Worm (Caenorhabditis elegans) whole organism, young adult: ENCODE data around the gene F01G10.9.
A peak's percentile ranks its signal among the peaks of the same experiment; 100 is the strongest.

ENCODE experiments used
- B0019.2 ChIP-seq: fragments of 200-800 bp; sonication (Bioruptor generic); conservative IDR thresholded peaks from 2 replicates; pipeline ENCODE4 v1.3.6; 2022; ENCODE audit warnings: missing genetic modification reagents, missing genetic modification characterization, missing compliant biosample characterization
- B0336.3 ChIP-seq: fragments of 200-800 bp; sonication (Bioruptor generic); IDR thresholded peaks from 2 replicates; pipeline ENCODE4 v1.3.6; 2022; ENCODE audit warnings: missing genetic modification characterization, missing compliant biosample characterization
- D2030.7 ChIP-seq: fragments of 200-800 bp; sonication (Bioruptor generic); IDR thresholded peaks from 2 replicates; pipeline ENCODE4 v1.3.6; 2022; ENCODE audit warnings: missing genetic modification reagents, missing genetic modification characterization, missing compliant biosample characterization
- F23B12.7 ChIP-seq: sonication (generic microtip); optimal IDR thresholded peaks from 2 replicates; lab custom pipeline; 2017; ENCODE audit warnings: missing genetic modification characterization, mild to moderate bottlenecking, missing compliant biosample characterization, antibody characterized with exemption, moderate library complexity; ENCODE audit not compliant: insufficient read depth
- F33H1.4 ChIP-seq: fragments of 200-800 bp; sonication (Bioruptor generic); IDR thresholded peaks from 2 replicates; pipeline ENCODE4 v1.3.6; 2022; ENCODE audit warnings: missing genetic modification reagents, missing genetic modification characterization, missing compliant biosample characterization
- F37B4.10 ChIP-seq: fragments of 200-800 bp; sonication (Bioruptor generic); IDR thresholded peaks from 2 replicates; pipeline ENCODE4 v1.3.6; 2022; ENCODE audit warnings: missing genetic modification characterization, missing compliant biosample characterization
- F49E8.2 ChIP-seq: sonication (generic microtip); optimal IDR thresholded peaks from 3 replicates; lab custom pipeline; 2017; ENCODE audit warnings: missing genetic modification characterization, mild to moderate bottlenecking, missing compliant biosample characterization, antibody characterized with exemption, moderate library complexity; ENCODE audit not compliant: insufficient read depth
- Y95B8A.8 ChIP-seq: fragments of 200-800 bp; sonication (Bioruptor generic); IDR thresholded peaks from 2 replicates; pipeline ENCODE4 v1.3.6; 2022; ENCODE audit warnings: missing genetic modification reagents, missing genetic modification characterization, missing compliant biosample characterization
- aptf-3 ChIP-seq: fragments of 200-800 bp; sonication (Bioruptor generic); IDR thresholded peaks from 2 replicates; pipeline ENCODE4 v1.3.6; 2022; ENCODE audit warnings: missing genetic modification characterization, missing compliant biosample characterization
- bed-2 ChIP-seq: fragments of 200-800 bp; sonication (Bioruptor generic); IDR thresholded peaks from 2 replicates; pipeline ENCODE4 v1.3.6; 2022; ENCODE audit warnings: missing genetic modification reagents, missing genetic modification characterization, missing compliant biosample characterization
- ccch-3 ChIP-seq: fragments of 200-800 bp; sonication (Bioruptor generic); optimal IDR thresholded peaks from 2 replicates; lab custom pipeline; 2018; ENCODE audit warnings: mild to moderate bottlenecking, missing genetic modification characterization, missing compliant biosample characterization
- chd-7 ChIP-seq: sonication (generic microtip); optimal IDR thresholded peaks from 2 replicates; lab custom pipeline; 2016; ENCODE audit warnings: mild to moderate bottlenecking, missing genetic modification characterization, moderate library complexity, missing compliant biosample characterization
- dox-1 ChIP-seq: fragments of 200-800 bp; sonication (Bioruptor generic); IDR thresholded peaks from 2 replicates; pipeline ENCODE4 v1.3.6; 2022; ENCODE audit warnings: missing genetic modification reagents, missing genetic modification characterization, missing compliant biosample characterization
- egl-18 ChIP-seq: fragments of 200-800 bp; sonication (Bioruptor generic); IDR thresholded peaks from 2 replicates; pipeline ENCODE4 v1.3.6; 2022; ENCODE audit warnings: missing genetic modification reagents, missing genetic modification characterization, missing compliant biosample characterization
- egrh-3 ChIP-seq: fragments of 200-800 bp; sonication (Bioruptor generic); IDR thresholded peaks from 2 replicates; pipeline ENCODE4 v1.3.6; 2022; ENCODE audit warnings: missing genetic modification reagents, missing genetic modification characterization, missing compliant biosample characterization
- ets-4 ChIP-seq: fragments of 200-800 bp; sonication (Bioruptor generic); optimal IDR thresholded peaks from 2 replicates; lab custom pipeline; 2018; ENCODE audit warnings: mild to moderate bottlenecking, missing genetic modification characterization, missing compliant biosample characterization
- hlh-12 ChIP-seq: sonication (generic microtip); optimal IDR thresholded peaks from 2 replicates; lab custom pipeline; 2016; ENCODE audit warnings: missing genetic modification characterization, missing compliant biosample characterization
- hmg-1.2 ChIP-seq: fragments of 200-800 bp; sonication (Bioruptor generic); IDR thresholded peaks from 2 replicates; pipeline ENCODE4 v1.3.6; 2022; ENCODE audit warnings: missing genetic modification reagents, missing genetic modification characterization, missing compliant biosample characterization
- lag-1 ChIP-seq: fragments of 200-800 bp; sonication (Bioruptor generic); IDR thresholded peaks from 2 replicates; pipeline ENCODE4 v1.3.6; 2022; ENCODE audit warnings: missing genetic modification reagents, missing genetic modification characterization, missing compliant biosample characterization
- lir-1 ChIP-seq: fragments of 200-800 bp; sonication (Bioruptor generic); conservative IDR thresholded peaks from 2 replicates; pipeline ENCODE4 v1.3.6; 2022; ENCODE audit warnings: missing genetic modification reagents, missing genetic modification characterization, missing compliant biosample characterization
- madf-6 ChIP-seq: fragments of 200-800 bp; sonication (Bioruptor generic); IDR thresholded peaks from 2 replicates; pipeline ENCODE4 v1.3.6; 2022; ENCODE audit warnings: missing genetic modification reagents, missing genetic modification characterization, missing compliant biosample characterization
- mel-28 ChIP-seq: sonication (generic microtip); optimal IDR thresholded peaks from 2 replicates; lab custom pipeline; 2016; ENCODE audit warnings: borderline replicate concordance, mild to moderate bottlenecking, missing genetic modification characterization, missing compliant biosample characterization
- nfya-2 ChIP-seq: fragments of 200-800 bp; sonication (Bioruptor generic); IDR thresholded peaks from 2 replicates; pipeline ENCODE4 v1.3.6; 2022; ENCODE audit warnings: missing genetic modification reagents, missing genetic modification characterization, missing compliant biosample characterization
- nhr-120 ChIP-seq: fragments of 200-800 bp; sonication (Bioruptor generic); IDR thresholded peaks from 2 replicates; pipeline ENCODE4 v1.3.6; 2022; ENCODE audit warnings: missing genetic modification characterization, missing compliant biosample characterization
- nhr-179 ChIP-seq: sonication (generic microtip); optimal IDR thresholded peaks from 2 replicates; lab custom pipeline; 2016; ENCODE audit warnings: mild to moderate bottlenecking, missing genetic modification characterization, missing compliant biosample characterization
- nhr-80 ChIP-seq: sonication (generic microtip); optimal IDR thresholded peaks from 2 replicates; lab custom pipeline; 2016; ENCODE audit warnings: missing genetic modification characterization, missing compliant biosample characterization
- pbrm-1 ChIP-seq: fragments of 200-800 bp; sonication (Bioruptor generic); IDR thresholded peaks from 2 replicates; pipeline ENCODE4 v1.3.6; 2022; ENCODE audit warnings: missing genetic modification reagents, missing genetic modification characterization, missing compliant biosample characterization
- sea-2 ChIP-seq: fragments of 200-800 bp; sonication (Bioruptor generic); IDR thresholded peaks from 2 replicates; pipeline ENCODE4 v1.3.6; 2022; ENCODE audit warnings: missing genetic modification characterization, missing compliant biosample characterization
- unc-62 ChIP-seq: fragments of 150-350 bp; optimal IDR thresholded peaks from 2 replicates; lab custom pipeline; 2014; ENCODE audit warnings: missing biosample characterization, missing genetic modification reagents, missing genetic modification characterization
- zfh-2 ChIP-seq: fragments of 200-800 bp; sonication (Bioruptor generic); conservative IDR thresholded peaks from 2 replicates; pipeline ENCODE4 v1.3.6; 2022; ENCODE audit warnings: missing genetic modification reagents, missing genetic modification characterization, missing compliant biosample characterization

The F01G10.9 gene

ce11 chrIV:10273360-10273759, 13.9 kb upstream of the F01G10.9 start:
- TF ChIP-seq nhr-179 (tag; lab: Kevin White, UChicago) (no peak), bed-2 (GFP tag; lab: Robert Waterston, UW) (no peak), nhr-120 (GFP tag; lab: Robert Waterston, UW) (no peak)
- TF ChIP-seq, all 124 proteins: peak for 0

- TF ChIP-seq sea-2 (no peak), nhr-80 (tag; lab: Kevin White, UChicago) (peak; percentile 43), F23B12.7 (no peak), hmg-1.2 (GFP tag; lab: Robert Waterston, UW) (no peak)
These were observed 9.9 kb upstream of the F01G10.9 start, which contains the start of the genes nspd-7 and Y43C5A.2 for ce11 chrIV:10269137-10269933. Gene nspd-7, minus strand, starts transcription at chrIV:10269187. Gene Y43C5A.2, plus strand, starts transcription at chrIV:10269883.

ce11 chrIV:10262882-10263281, 3.4 kb upstream of the F01G10.9 start:
- TF ChIP-seq B0019.2 (GFP tag; lab: Robert Waterston, UW) (peak; percentile 4; the same call in 1 of the 2 replicates), F33H1.4 (GFP tag; lab: Robert Waterston, UW) (peak; percentile 63), dox-1 (GFP tag; lab: Robert Waterston, UW) (0 out of 2 replicates have a peak, but pooled peaks have one; percentile 40), lag-1 (GFP tag; lab: Robert Waterston, UW) (0 out of 2 replicates have a peak, but pooled peaks have one; percentile 8), Y95B8A.8 (GFP tag; lab: Robert Waterston, UW) (0 out of 2 replicates have a peak, but pooled peaks have one; percentile 59), aptf-3 (GFP tag; lab: Robert Waterston, UW) (0 out of 2 replicates have a peak, but pooled peaks have one; percentile 36), pbrm-1 (peak; percentile 52; the same call in 1 of the 2 replicates), madf-6 (GFP tag; lab: Robert Waterston, UW) (0 out of 2 replicates have a peak, but pooled peaks have one; percentile 33), F37B4.10 (GFP tag; lab: Robert Waterston, UW) (0 out of 2 replicates have a peak, but pooled peaks have one; percentile 85), egrh-3 (GFP tag; lab: Robert Waterston, UW) (peak; percentile 83), D2030.7 (GFP tag; lab: Robert Waterston, UW) (0 out of 2 replicates have a peak, but pooled peaks have one; percentile 37), egl-18 (GFP tag; lab: Robert Waterston, UW) (0 out of 2 replicates have a peak, but pooled peaks have one; percentile 15)

ce11 chrIV:10261061-10261460, 1.6 kb upstream of the F01G10.9 start:
- TF ChIP-seq hmg-1.2 (GFP tag; lab: Robert Waterston, UW) (no peak), ccch-3 (GFP tag; lab: Kevin White, UChicago) (no peak), chd-7 (no peak), nfya-2 (no peak), B0019.2 (GFP tag; lab: Robert Waterston, UW) (no peak), zfh-2 (GFP tag; lab: Robert Waterston, UW) (no peak), ets-4 (no peak), lir-1 (GFP tag; lab: Robert Waterston, UW) (no peak), unc-62 (no peak), hlh-12 (tag; lab: Kevin White, UChicago) (no peak), mel-28 (no peak), B0336.3 (no peak), F49E8.2 (no peak)
